Fruit fly (Drosophila melanogaster): ENCODE measurements around the gene CG4440.

dm6 chr2L:16323544-16323943 lies 6.2 kb upstream of the CG4440 start:
- TF ChIP-seq CG9948 (tag; optimal IDR thresholded peaks at IDR 0.05) (no peak), fd96Ca (GFP tag; IDR thresholded peaks at IDR 0.05) (no peak), CG12605 (GFP tag; IDR thresholded peaks at IDR 0.05) (no peak)
